Worm (Caenorhabditis elegans): ENCODE data around the gene Y73F8A.5.

Y73F8A.5 gene

DNA sequence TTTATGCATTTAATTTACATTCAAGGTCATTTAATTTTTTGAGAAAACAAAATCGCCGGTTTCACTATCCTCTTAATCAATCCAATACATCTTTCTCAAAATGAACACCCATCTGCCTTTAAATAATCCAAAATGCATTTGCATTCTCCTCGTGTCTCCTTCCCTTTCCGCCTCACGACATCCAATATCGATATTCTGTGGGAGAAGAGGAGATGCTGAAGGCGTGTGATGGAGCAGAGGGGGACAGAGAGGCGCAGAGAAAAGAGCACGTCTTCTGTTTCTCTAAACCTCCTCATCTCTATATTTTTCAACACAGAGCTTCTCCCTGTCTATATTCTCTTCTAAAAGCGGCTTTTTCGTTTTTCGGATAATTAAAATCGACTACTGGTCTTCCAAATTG, at the start of gene Y73F8A.5:
TSS of gene Y73F8A.5 (plus strand) at position 321 of the 400 bp plus-strand sequence.
- no peak for TF ChIP-seq dao-5 (tag; optimal IDR thresholded peaks at IDR 0.05)
- TF ChIP-seq W03F9.2 (tag; optimal IDR thresholded peaks at IDR 0.05) = no peak
- no peak for TF ChIP-seq him-1 (tag; optimal IDR thresholded peaks at IDR 0.05)

DNA sequence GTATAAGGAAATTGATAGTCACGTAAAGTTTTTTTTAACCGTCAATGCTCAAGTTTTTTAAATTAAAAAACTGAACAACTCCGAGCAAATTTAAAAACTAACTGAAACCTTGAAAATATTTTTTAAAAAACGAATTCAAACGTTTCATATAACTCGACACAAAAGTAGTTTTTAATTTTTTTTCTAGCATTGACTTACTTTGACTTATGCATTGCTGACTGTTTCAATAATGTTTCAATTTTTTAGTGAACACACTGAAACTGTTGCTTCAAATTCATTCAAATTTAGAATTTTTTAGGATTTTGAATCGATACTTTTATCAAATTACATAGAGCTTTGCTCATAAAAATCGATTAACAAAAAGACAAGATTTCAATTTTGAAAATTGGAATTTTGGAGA, 49.2 kb upstream of the Y73F8A.5 start:
- no peak for TF ChIP-seq him-1 (tag; optimal IDR thresholded peaks at IDR 0.05)
- TF ChIP-seq W03F9.2 (tag; optimal IDR thresholded peaks at IDR 0.05) = no peak
- TF ChIP-seq dao-5 (tag; optimal IDR thresholded peaks at IDR 0.05) = no peak

DNA sequence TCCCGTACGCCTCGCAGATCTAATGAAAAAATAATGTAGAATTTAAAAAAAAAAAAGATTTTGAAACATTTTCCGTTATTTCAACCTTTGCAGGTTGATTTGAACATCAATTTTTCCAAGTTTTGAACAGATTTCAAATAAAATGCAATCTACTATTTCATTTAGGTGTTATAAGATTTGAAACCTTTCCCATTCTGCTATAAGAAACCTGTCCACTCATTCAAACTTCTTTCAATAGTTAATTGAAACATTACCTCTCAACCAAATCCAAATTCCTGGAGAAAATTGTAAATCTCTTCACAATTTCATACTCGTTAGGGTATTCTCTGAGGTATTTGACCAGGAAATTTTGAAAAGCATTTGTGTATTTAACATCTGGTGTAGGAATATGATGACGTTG, 45.0 kb upstream of the Y73F8A.5 start:
- no peak for TF ChIP-seq dao-5 (tag; optimal IDR thresholded peaks at IDR 0.05)
- no peak for TF ChIP-seq W03F9.2 (tag; optimal IDR thresholded peaks at IDR 0.05)
- TF ChIP-seq him-1 (tag; optimal IDR thresholded peaks at IDR 0.05) = no peak

DNA sequence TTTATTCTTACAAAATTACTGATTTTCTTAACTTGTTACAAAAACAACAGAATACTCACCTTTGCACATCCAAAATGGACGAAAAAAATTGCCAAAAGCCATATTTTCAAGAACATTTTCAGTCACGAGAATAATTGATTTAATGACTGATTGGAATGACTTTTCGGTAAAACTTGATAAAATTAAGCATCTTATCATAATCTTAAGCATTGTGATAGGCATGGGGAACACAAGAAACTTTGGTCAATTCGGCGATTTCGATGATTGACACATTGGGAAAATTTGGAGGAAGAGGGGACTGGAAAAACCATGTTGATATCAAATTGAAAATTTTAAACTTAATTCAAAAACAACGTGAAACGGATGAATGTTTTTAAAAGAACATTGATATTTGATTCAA, 44.2 kb upstream of the Y73F8A.5 start, which contains the start of gene Y40H7A.10:
TSS of gene Y40H7A.10 (minus strand) at position 128 of the 400 bp plus-strand sequence.
- no peak for TF ChIP-seq dao-5 (tag; optimal IDR thresholded peaks at IDR 0.05)
- TF ChIP-seq him-1 (tag; optimal IDR thresholded peaks at IDR 0.05) = no peak
- no peak for TF ChIP-seq W03F9.2 (tag; optimal IDR thresholded peaks at IDR 0.05)

DNA sequence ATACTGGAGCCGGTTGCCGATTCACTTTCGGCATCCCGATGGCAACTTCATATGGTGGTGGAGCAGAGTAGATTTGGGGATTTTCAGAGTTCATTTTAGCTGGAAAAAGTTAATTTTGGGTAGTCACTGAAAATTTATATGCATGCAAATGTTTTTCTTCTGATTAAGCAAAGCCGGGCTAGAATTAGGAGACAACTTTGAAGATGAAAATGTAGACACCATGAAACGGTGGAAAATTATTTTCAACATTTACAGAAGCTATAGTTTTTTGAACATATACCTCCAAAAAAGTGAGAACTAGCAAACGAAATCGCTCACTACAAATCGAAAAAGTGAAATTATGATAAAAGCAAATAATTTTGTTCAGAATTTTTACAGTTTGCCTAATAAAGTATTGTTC, 39.4 kb upstream of the Y73F8A.5 start, which contains the start of gene Y40H7A.11:
TSS of gene Y40H7A.11 (minus strand) at position 101 of the 400 bp plus-strand sequence.
- TF ChIP-seq him-1 (tag; optimal IDR thresholded peaks at IDR 0.05) = no peak
- TF ChIP-seq W03F9.2 (tag; optimal IDR thresholded peaks at IDR 0.05) = no peak
- TF ChIP-seq dao-5 (tag; optimal IDR thresholded peaks at IDR 0.05) = no peak

DNA sequence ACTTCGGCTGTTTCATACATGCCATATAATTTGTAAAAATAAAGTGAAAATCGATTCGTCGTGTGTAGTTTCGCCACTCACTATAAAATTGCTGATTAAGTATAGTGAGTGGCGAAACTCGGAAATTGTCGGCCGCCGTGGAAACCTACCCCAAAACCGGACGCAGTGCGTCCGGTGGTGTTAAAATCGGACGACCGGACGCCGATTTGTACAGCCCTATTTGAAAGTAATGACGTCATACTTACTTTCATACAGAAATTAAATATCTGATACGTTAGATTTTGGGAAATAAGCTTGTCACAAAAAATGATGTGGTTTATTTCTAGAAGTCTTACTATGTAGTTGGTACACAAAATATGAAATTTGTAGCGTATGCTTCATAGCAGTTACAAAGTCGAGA, 25.4 kb upstream of the Y73F8A.5 start:
- no peak for TF ChIP-seq him-1 (tag; optimal IDR thresholded peaks at IDR 0.05)

DNA sequence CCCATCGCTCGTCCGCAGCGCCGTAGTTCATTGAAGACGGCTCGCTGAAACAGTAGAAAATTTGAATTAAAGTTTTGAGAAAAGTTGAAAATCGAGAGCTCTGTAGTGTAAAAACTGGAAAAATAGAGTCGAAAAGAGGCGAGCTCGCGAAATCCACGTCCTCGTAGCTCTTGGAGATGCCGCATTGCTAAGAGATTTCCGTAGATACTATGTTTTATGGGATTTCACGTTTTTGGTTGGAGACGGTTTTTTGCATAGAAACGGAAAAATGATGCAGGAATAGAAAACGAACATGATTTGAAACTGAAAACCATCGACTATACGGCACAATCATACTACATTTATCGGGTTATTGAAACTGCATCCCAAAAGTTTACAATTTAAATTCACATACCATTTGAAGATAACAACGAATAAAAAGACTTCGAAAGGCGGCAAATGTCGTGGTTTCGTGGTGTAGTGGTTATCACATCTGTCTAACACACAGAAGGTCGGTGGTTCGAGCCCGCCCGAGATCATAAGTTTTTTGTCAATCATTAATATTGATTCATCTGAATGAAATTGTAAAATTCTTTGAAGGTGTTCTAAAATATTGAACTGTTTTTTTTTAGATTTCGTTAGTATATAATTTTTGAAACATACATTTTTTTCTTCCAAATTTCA, 24.6 kb upstream of the Y73F8A.5 start, which contains the start of gene pkd-2:
TSS of gene pkd-2 (minus strand) at position 51 of the 663 bp plus-strand sequence.
- TF ChIP-seq W03F9.2 (tag; optimal IDR thresholded peaks at IDR 0.05) (peak; percentile 43), him-1 (tag; optimal IDR thresholded peaks at IDR 0.05) (no peak)

DNA sequence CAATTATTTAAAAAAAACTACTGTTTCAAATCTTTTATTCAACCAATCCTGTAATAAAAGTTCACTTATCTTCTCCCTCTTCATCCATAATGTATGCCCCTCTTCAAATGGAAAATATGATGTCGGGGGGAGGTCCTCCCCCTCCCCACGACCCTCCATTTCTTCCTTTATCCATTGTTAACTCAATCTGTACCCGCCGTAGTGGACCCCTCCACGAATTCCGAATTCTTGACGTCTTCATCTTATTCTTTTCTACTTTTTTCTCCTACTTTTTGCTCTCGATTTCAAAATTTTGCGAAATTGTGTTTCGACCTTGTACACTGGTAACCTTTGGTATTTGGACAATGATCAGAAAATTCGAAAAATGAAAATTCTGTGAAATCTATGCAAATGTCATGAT, 23.8 kb upstream of the Y73F8A.5 start, which contains the start of gene lgc-52:
TSS of gene lgc-52 (plus strand) at position 268 of the 400 bp plus-strand sequence.
- TF ChIP-seq him-1 (tag; optimal IDR thresholded peaks at IDR 0.05) (no peak), W03F9.2 (tag; optimal IDR thresholded peaks at IDR 0.05) (no peak), dao-5 (tag; optimal IDR thresholded peaks at IDR 0.05) (no peak)

DNA sequence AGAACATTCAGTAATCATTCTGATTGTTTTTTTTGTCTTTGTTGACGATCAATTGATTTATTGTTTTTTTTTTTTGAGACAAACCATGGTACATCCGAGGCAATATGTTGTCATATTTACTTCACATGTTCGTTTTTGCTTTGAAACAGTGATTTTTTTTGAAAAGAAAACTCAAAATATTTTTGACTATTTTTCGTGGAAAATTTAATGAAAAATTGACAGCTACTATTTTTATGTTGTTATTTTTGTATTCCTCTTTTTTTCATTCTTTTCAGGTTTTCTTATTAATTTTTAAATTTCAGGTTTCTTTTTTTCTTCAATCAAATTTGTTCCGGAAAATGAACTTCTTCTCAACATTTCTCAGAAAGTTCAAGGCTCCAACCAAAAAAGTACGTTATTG, 14.0 kb upstream of the Y73F8A.5 start, which contains the start of gene Y73F8A.36:
TSS of gene Y73F8A.36 (plus strand) at position 301 of the 400 bp plus-strand sequence.
- no peak for TF ChIP-seq W03F9.2 (tag; optimal IDR thresholded peaks at IDR 0.05)

DNA sequence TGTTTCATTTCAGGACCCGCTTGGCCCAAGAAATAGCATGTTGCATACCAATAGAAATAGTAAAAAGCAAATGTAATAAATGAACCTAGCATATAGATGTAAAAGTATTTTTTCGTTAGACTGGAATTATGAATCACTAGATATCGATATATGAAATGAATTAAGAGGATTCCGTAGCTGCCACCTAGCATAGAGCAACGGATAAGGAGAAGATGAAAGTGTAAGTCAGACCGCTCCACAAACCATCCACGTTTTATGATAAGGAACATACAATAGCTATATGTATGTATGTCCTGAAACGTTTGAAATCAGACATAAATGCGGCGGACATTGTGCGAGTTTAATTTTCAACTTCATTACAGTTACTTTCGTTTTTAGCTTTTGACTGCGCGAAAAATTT, 8.6 kb upstream of the Y73F8A.5 start:
- TF ChIP-seq W03F9.2 (tag; optimal IDR thresholded peaks at IDR 0.05) = no peak
- no peak for TF ChIP-seq dao-5 (tag; optimal IDR thresholded peaks at IDR 0.05)
- no peak for TF ChIP-seq him-1 (tag; optimal IDR thresholded peaks at IDR 0.05)

DNA sequence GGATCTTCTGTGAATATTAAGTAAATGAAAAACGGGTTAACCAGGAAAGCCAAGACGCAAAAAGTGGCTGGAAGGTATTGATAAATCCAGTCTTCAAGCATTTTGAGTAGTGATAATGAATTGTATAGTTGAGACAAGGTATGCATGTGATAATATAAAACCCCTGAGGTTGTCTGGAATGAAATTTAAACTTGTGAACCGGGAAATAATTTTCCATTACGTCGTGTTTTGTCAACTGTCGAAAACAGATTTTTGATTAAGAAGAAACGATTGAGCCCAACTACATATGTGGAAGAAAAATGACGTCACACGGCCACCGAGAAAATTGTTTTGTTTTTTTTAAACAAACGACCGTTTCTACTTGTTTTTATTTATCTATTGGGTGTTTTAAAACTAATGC, 7.5 kb upstream of the Y73F8A.5 start, which contains the start of gene srj-42:
TSS of gene srj-42 (minus strand) at position 101 of the 400 bp plus-strand sequence.
- TF ChIP-seq W03F9.2 (tag; optimal IDR thresholded peaks at IDR 0.05) = no peak

DNA sequence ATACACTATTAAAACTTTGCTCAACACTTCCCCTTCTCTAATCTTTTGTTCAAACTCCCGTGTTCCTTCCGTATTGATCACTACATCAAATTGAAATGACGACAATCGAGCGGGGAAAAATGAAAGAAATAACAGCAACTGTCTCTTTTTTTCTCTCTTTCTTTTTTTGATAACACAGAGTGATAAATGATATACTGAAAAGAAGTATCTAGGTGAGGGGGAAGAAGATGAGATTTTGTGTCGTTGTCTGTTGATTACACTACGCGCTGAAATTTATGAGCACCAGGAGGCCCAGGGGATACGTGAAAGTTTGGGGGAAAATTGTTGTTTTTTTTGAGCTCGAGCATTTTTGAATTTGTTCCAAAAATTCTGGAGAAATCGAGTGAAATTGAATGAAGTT, 14.4 kb downstream of the Y73F8A.5 start:
- TF ChIP-seq W03F9.2 (tag; optimal IDR thresholded peaks at IDR 0.05) = no peak
- TF ChIP-seq dao-5 (tag; optimal IDR thresholded peaks at IDR 0.05) = no peak
- no peak for TF ChIP-seq him-1 (tag; optimal IDR thresholded peaks at IDR 0.05)

DNA sequence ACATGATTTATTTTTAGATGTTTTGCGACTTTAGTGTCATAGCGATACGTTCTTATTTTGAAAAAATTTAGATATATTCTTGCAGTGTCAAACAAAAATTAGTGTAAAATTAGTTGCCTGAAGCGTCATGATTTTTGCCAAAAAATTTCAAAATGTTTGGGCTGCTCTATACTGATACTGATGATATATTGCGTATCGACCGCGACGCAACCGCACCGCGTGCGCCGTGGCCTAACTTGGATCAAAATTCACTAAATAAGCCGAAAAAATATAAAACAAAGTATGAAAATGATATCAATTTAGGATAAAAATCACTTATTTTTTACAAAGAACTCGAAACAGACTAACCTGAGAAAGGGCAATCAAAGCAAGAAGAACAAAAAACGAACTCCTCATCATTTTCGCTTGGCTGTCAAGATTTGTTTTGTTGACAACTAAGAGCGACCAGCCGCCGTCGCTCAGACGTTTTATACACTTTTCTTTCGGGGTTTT, 15.7 kb downstream of the Y73F8A.5 start, which contains the start of gene ccg-1:
TSS of gene ccg-1 (minus strand) at position 442 of the 492 bp plus-strand sequence.
- TF ChIP-seq W03F9.2 (tag; optimal IDR thresholded peaks at IDR 0.05) (no peak), him-1 (tag; optimal IDR thresholded peaks at IDR 0.05) (no peak), dao-5 (tag; optimal IDR thresholded peaks at IDR 0.05) (no peak)

DNA sequence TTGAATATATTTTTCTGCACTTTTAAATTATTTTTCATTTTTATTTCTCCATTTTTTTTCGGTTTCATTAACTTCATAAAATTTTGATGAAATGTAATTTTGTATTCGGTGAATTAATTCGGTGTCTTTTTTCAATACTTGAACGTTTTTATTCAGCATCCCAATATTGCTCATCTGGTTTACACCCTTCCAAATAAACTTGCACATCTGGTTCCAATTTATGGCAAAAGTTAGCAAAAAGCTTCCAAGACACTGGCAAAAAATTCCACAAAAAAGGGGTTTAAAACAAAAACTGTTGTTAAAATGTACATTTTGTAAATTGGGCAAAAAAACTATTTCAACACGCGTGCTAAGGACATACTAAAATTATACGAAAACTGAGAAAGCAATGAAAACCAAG, 20.6 kb downstream of the Y73F8A.5 start:
- TF ChIP-seq him-1 (tag; optimal IDR thresholded peaks at IDR 0.05) (no peak), dao-5 (tag; optimal IDR thresholded peaks at IDR 0.05) (no peak), W03F9.2 (tag; optimal IDR thresholded peaks at IDR 0.05) (no peak)

DNA sequence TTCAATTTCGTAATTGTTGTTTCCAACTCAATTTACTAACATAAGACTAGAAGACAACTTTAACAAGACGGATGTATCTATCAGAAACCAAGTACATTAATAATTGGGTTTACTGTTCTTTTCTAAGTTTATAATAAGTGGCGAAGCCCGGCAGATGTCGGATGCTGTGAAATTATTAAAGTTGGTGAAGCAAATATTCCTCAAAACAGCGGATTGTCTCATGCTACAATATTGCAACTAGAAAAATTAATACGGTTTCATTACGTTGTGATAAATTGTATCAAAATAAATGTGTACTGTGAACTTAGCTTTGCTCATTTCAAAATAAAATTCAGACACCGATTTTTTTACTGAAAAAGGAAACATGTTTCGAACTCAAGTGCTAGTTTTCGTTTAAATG, 23.9 kb downstream of the Y73F8A.5 start:
- TF ChIP-seq W03F9.2 (tag; optimal IDR thresholded peaks at IDR 0.05) (no peak), him-1 (tag; optimal IDR thresholded peaks at IDR 0.05) (no peak), dao-5 (tag; optimal IDR thresholded peaks at IDR 0.05) (no peak)
